Fruit fly (Drosophila melanogaster): Measurements from ENCODE around the gene CG16815.

CG16815 gene

DNA sequence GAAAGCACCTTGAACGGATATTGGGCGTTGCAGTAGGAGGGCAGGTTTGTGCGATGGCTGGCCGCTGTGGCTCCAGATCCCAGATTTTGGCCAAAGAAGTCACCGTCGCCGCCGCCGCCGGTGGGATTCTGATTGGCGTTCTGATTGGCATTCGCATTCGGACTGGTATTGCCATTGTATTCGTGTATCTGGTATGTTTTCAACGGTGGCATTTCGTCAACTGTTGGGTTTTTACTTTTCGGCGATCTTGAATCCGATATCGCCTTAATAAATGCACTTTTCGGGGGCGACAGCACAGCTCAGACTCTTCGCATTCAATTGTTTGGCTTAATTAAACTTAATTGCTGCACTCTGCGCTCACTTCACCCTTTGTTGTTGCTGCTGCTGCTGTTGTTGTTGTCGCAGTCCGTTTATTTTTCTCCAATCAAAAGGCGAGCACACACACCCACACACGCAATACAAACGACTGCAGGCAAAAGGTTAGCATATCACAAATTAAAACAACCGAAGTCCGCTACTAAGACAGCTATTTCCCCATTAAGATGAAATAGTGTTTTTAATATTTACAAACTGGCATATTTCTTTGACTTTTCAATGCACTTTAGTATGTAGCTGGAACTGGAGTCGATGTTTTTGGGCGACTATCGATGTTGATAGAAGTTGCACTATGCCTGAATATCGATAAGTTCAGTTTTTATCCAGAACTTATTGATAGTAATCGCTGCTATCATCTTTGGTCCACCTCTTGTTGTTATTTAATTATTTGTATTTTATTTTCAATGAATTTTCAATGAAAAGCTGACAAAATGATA lies 10.1 kb upstream of the CG16815 start, which contains the start of the genes CG9426 and mRF1:
Gene CG9426, minus strand, starts transcription at position 643 of the 812 bp plus-strand sequence.
Gene mRF1, plus strand, starts transcription at position 699 of the 812 bp plus-strand sequence.
- no peak for TF ChIP-seq CTCF (optimal IDR thresholded peaks at IDR 0.05)
- TF ChIP-seq CG8478 (optimal IDR thresholded peaks at IDR 0.05) = no peak

DNA sequence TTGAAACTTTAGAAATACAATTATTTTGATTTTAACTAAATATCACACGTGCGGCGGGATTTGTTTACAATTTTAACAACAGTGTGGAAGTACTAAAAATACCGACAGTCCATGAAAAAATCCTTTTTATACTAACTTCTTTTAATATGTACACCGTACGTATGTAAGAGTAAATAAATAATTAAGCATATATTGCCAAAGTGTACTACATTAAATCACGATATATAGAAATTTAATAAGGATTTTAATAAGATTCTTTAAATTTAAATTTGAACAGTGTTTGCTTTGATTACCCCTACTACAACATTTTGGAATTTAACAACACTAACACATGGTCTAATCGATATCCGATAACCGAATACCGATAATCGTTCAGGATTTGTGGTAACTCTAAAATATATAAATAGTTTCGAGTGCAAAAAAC lies 7.4 kb upstream of the CG16815 start, which contains the start of the genes Ski6 and CG16812:
Gene Ski6, minus strand, starts transcription at position 205 of the 424 bp plus-strand sequence.
Gene CG16812, plus strand, starts transcription at position 363 of the 424 bp plus-strand sequence.
- TF ChIP-seq CG8478 (optimal IDR thresholded peaks at IDR 0.05) (no peak), CTCF (optimal IDR thresholded peaks at IDR 0.05) (no peak)

- TF ChIP-seq CTCF (optimal IDR thresholded peaks at IDR 0.05) = no peak
- no peak for TF ChIP-seq CG8478 (optimal IDR thresholded peaks at IDR 0.05)
Measured at dm6 chr2L:13225225-13225840, 4.3 kb upstream of the CG16815 start, which contains the start of gene CG15480. Gene CG15480 (minus strand): TSS chr2L:13225275.

dm6 chr2L:13227242-13227641 lies 2.4 kb upstream of the CG16815 start, which contains the start of gene CG16813:
Gene CG16813 (plus strand): TSS chr2L:13227529.
- TF ChIP-seq CTCF (optimal IDR thresholded peaks at IDR 0.05) = no peak
- no peak for TF ChIP-seq CG8478 (optimal IDR thresholded peaks at IDR 0.05)

DNA sequence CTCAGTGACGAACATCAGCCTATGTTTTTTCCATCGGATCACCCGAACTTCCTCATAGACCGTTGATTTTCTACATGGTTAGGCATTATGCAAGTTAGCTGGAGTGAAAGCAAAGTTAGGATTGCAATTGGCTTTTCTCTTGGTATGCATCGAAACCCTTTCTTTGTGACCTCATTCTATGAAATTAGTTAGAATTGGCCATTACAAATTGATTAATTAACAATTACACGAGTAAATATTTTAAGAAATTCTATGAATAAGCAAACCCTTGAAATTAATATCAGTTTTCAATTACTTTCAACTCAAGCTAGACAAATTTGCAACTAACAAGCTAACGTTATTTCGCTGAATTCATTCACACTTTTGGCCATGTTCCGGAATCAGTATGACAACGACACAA lies 2.1 kb downstream of the CG16815 start, which contains the start of gene Prosalpha6T:
Gene Prosalpha6T, plus strand, starts transcription at position 301 of the 400 bp plus-strand sequence.
- no peak for TF ChIP-seq CG8478 (optimal IDR thresholded peaks at IDR 0.05)
- TF ChIP-seq CTCF (optimal IDR thresholded peaks at IDR 0.05) = no peak

dm6 chr2L:13234610-13235489 lies 5.2 kb downstream of the CG16815 start, which contains the start of gene Mabi:
Gene Mabi (minus strand): TSS chr2L:13234660.
- TF ChIP-seq CG8478 (optimal IDR thresholded peaks at IDR 0.05) (no peak), CTCF (optimal IDR thresholded peaks at IDR 0.05) (no peak)

DNA sequence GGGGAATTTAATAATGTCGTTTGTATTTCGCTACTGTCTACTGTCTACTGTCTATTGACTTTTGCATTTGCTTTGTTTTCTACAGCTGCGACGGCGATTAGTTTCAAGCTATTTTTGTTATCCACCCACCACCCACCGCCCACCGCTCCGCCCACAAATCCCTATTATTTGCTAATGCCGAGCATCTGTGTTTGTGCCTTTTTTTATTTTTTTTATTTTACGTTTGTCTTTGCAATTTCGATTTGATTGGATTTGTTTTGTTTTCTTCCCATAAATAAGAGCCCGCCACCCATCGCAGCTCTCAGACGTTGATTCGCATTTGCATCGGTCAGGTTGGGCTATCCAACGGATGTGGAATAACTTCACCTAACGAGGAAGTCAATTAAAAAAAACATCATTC lies 6.6 kb downstream of the CG16815 start, which contains the start of gene Jhbp14:
Gene Jhbp14, plus strand, starts transcription at position 301 of the 400 bp plus-strand sequence.
- TF ChIP-seq CTCF (optimal IDR thresholded peaks at IDR 0.05) (no peak), CG8478 (optimal IDR thresholded peaks at IDR 0.05) (no peak)

DNA sequence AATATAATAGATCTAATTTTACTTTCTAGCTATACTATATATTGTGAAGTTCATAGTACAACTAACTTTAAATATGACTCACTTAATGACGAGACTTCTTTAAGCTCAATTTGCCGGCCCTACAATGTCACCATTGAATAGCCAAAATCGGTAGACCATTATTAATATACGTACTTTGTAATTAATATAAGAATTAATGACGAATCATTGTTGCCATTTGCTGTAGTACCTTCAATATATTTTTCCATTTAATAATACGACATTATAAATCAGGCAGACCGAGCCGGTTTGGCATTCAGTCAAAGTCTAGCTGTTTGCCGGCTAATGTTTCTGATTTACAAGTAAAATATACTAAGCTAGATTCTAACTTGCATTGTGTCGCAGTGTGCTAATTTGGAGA lies 10.1 kb downstream of the CG16815 start, which contains the start of gene Jhbp13:
Gene Jhbp13, plus strand, starts transcription at position 301 of the 400 bp plus-strand sequence.
- TF ChIP-seq CTCF (optimal IDR thresholded peaks at IDR 0.05) (no peak), CG8478 (optimal IDR thresholded peaks at IDR 0.05) (no peak)

dm6 chr2L:13244759-13245308 lies 15.2 kb downstream of the CG16815 start:
- no peak for TF ChIP-seq CG8478 (optimal IDR thresholded peaks at IDR 0.05)
- no peak for TF ChIP-seq CTCF (optimal IDR thresholded peaks at IDR 0.05)

DNA sequence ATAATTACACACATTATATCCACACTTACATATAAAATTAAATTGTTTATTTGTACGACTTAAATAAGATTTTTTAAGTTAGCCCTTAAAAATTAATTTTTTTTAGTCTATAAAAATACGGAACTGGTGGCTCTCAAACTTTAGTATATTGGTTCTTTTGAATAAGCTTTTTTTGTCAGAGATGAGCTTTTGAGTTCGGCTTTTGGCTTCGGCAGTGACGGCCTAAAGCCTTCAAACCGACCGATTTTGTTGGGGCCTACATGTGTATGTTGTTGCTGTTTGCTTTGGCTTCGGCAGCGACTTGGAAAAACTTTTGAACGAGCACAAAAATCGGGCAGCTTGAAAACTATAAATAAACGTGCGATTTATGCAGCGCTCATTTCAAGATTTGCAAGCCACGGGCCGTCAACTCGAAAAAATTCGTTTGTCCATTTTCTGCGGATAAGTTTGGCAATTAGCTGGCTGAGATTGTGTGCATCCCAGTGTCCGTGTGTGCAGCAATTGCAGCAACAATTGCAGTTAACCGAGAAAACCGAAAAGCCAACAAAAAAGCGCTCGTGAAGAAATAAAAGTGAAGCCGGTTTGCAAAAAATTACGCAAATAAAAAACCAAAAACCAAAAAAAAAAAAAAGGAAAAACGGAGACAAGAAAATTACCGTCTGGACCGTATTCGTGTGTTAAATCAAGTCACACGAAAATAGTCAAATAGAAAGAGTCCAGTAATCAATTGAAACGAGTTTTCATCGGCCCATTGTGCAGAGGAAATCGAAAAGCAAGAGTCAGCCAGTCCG lies 16.4 kb downstream of the CG16815 start, which contains the start of gene CG16820:
Gene CG16820, plus strand, starts transcription at position 378 of the 791 bp plus-strand sequence.
- TF ChIP-seq CTCF (optimal IDR thresholded peaks at IDR 0.05) = no peak
- no peak for TF ChIP-seq CG8478 (optimal IDR thresholded peaks at IDR 0.05)

DNA sequence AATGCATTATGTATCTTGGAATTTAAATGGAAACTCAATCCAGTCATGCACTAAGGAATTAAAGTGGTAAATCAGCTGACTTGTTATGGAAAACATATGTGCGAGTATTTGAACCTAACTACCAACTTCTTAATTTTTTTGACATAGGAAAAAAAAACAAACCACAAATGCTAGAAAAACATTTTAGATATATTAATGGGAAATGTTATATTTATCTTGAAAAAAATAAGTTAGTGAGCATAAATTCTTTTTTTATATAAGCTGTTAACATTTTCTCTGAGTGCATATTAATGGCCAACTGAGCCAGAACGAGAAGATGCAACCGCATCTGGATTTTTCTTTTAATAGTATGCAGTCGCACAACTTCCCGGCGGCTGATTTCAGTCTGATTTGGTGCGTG lies 21.5 kb downstream of the CG16815 start:
- TF ChIP-seq CTCF (optimal IDR thresholded peaks at IDR 0.05) (no peak), CG8478 (optimal IDR thresholded peaks at IDR 0.05) (no peak)

DNA sequence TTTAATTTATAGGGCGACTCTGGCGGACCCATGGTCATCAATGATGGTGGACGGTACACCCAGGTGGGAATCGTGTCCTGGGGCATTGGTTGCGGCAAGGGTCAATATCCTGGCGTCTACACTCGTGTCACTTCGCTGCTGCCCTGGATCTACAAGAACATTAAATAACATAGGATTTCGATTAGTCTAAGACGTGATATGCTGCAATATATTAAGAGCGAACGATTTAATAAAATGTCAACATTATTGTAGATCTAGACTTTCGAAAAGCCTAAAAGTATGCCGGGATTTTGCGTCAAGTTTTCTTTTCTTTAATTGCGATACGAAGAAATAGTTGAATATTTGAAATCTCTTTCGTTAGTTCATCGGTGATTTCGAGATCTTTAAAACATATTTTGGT lies 27.5 kb downstream of the CG16815 start, which contains the start of gene Naa20B:
Gene Naa20B, plus strand, starts transcription at position 301 of the 400 bp plus-strand sequence.
- no peak for TF ChIP-seq CG8478 (optimal IDR thresholded peaks at IDR 0.05)
- no peak for TF ChIP-seq CTCF (optimal IDR thresholded peaks at IDR 0.05)

DNA sequence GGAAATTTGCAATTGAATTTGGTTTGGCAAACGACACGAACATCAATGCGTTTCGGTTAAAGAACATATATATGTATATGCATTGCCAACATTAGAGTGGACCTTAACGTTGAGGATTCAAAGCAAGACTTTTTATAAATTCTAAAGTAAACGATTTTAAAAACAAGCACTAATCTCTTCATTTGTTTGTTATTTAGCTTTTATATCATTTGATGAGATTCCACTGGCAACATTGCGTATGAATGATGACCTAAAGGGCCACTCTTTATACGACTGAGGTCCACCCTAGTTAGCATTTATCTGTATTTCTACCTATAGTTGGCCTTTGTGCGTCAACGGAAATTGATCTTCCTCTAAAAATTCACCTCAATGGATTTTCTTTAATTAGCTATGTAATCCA lies 29.1 kb downstream of the CG16815 start:
- TF ChIP-seq CG8478 (optimal IDR thresholded peaks at IDR 0.05) = no peak
- TF ChIP-seq CTCF (optimal IDR thresholded peaks at IDR 0.05) = no peak
